Worm (Caenorhabditis elegans) whole organism, L2 larva: ENCODE results near the gene tab-1.

Source experiments
- C34F6.9 ChIP-seq: fragments of 150-350 bp; optimal IDR thresholded peaks from 2 replicates; lab custom pipeline; 2014; ENCODE audit warnings: missing biosample characterization, missing genetic modification characterization
- F13H6.1 ChIP-seq: sonication (generic microtip); optimal IDR thresholded peaks from 2 replicates; lab custom pipeline; 2016; ENCODE audit warnings: missing genetic modification characterization, missing compliant biosample characterization
- R02D3.7 ChIP-seq: fragments of 150-350 bp; optimal IDR thresholded peaks from 2 replicates; lab custom pipeline; 2014; ENCODE audit warnings: missing biosample characterization, missing genetic modification characterization
- Y55F3AM.14 ChIP-seq: fragments of 200-800 bp; sonication (Bioruptor generic); optimal IDR thresholded peaks from 2 replicates; lab custom pipeline; 2018; ENCODE audit warnings: mild to moderate bottlenecking, missing genetic modification characterization, missing compliant biosample characterization
- ZK546.5 ChIP-seq: sonication (generic microtip); optimal IDR thresholded peaks from 2 replicates; lab custom pipeline; 2017; ENCODE audit warnings: missing biosample characterization, missing genetic modification characterization
- alr-1 ChIP-seq: fragments of 150-350 bp; optimal IDR thresholded peaks from 2 replicates; lab custom pipeline; 2014; ENCODE audit warnings: missing biosample characterization, missing genetic modification characterization
- aly-2 ChIP-seq: fragments of 150-350 bp; optimal IDR thresholded peaks from 2 replicates; lab custom pipeline; 2014; ENCODE audit warnings: missing biosample characterization, missing genetic modification characterization
- ama-1 ChIP-seq: fragments of 150-350 bp; optimal IDR thresholded peaks from 2 replicates; lab custom pipeline; 2018; ENCODE audit warnings: inconsistent platforms
- blmp-1 ChIP-seq: sonication (generic microtip); optimal IDR thresholded peaks from 2 replicates; lab custom pipeline; 2017; ENCODE audit warnings: missing genetic modification characterization, mild to moderate bottlenecking, missing compliant biosample characterization, antibody characterized with exemption, moderate library complexity; ENCODE audit not compliant: insufficient read depth
- ceh-16 ChIP-seq: fragments of 150-350 bp; optimal IDR thresholded peaks from 2 replicates; lab custom pipeline; 2014; ENCODE audit warnings: missing biosample characterization, missing genetic modification characterization
- ceh-82 ChIP-seq: fragments of 150-350 bp; optimal IDR thresholded peaks from 2 replicates; lab custom pipeline; 2014; ENCODE audit warnings: missing biosample characterization, missing genetic modification characterization
- crh-2 ChIP-seq: sonication (generic microtip); optimal IDR thresholded peaks from 2 replicates; lab custom pipeline; 2017; ENCODE audit warnings: missing biosample characterization, missing genetic modification characterization
- egl-27 ChIP-seq: sonication (generic microtip); optimal IDR thresholded peaks from 3 replicates; lab custom pipeline; 2017; ENCODE audit warnings: missing biosample characterization, missing genetic modification reagents, missing genetic modification characterization
- elt-1 ChIP-seq: fragments of 150-350 bp; optimal IDR thresholded peaks from 2 replicates; lab custom pipeline; 2014; ENCODE audit warnings: missing biosample characterization, missing genetic modification characterization
- elt-3 ChIP-seq: sonication (generic microtip); optimal IDR thresholded peaks from 2 replicates; lab custom pipeline; 2017; ENCODE audit warnings: missing biosample characterization, missing genetic modification characterization
- fos-1 ChIP-seq: fragments of 150-350 bp; optimal IDR thresholded peaks from 2 replicates; lab custom pipeline; 2014; ENCODE audit warnings: missing biosample characterization, missing genetic modification characterization
- gmeb-1 ChIP-seq: fragments of 150-350 bp; optimal IDR thresholded peaks from 2 replicates; lab custom pipeline; 2014; ENCODE audit warnings: missing biosample characterization, missing genetic modification characterization
- lin-11 ChIP-seq: fragments of 150-350 bp; sonication (generic microtip); optimal IDR thresholded peaks from 2 replicates; lab custom pipeline; 2014; ENCODE audit warnings: missing biosample characterization, missing genetic modification characterization, inconsistent platforms, mixed read lengths
- lin-13 ChIP-seq: fragments of 150-350 bp; optimal IDR thresholded peaks from 2 replicates; lab custom pipeline; 2014; ENCODE audit warnings: missing biosample characterization, missing genetic modification reagents, missing genetic modification characterization
- lin-39 ChIP-seq: fragments of 150-350 bp; optimal IDR thresholded peaks from 2 replicates; lab custom pipeline; 2014; ENCODE audit warnings: missing biosample characterization, missing genetic modification reagents, missing genetic modification characterization
- lsy-2 ChIP-seq, 2 experiments: fragments of 150-350 bp in 1 of 2; sonication (generic microtip) in 1 of 2; optimal IDR thresholded peaks; 2 replicates each; lab custom pipeline; 2014 to 2017; ENCODE audit warnings: missing biosample characterization in 2 of 2, missing genetic modification characterization in 2 of 2
- mab-5 ChIP-seq: fragments of 150-350 bp; optimal IDR thresholded peaks from 2 replicates; lab custom pipeline; 2014; ENCODE audit warnings: missing biosample characterization, missing genetic modification characterization
- mbf-1 ChIP-seq: sonication (generic microtip); optimal IDR thresholded peaks from 2 replicates; lab custom pipeline; 2017; ENCODE audit warnings: missing biosample characterization, missing genetic modification characterization
- mdl-1 ChIP-seq, 2 experiments: fragments of 150-350 bp in 1 of 2; sonication (generic microtip) in 1 of 2; optimal IDR thresholded peaks; 2 replicates each; lab custom pipeline; 2017; ENCODE audit warnings: missing biosample characterization in 2 of 2, missing genetic modification characterization in 2 of 2
- nhr-10 ChIP-seq: sonication (generic microtip); optimal IDR thresholded peaks from 2 replicates; lab custom pipeline; 2017; ENCODE audit warnings: missing biosample characterization, missing genetic modification characterization
- nhr-11 ChIP-seq: fragments of 150-350 bp; optimal IDR thresholded peaks from 2 replicates; lab custom pipeline; 2014; ENCODE audit warnings: missing biosample characterization, missing genetic modification characterization
- nhr-12 ChIP-seq: fragments of 150-350 bp; optimal IDR thresholded peaks from 2 replicates; lab custom pipeline; 2014; ENCODE audit warnings: missing biosample characterization, missing genetic modification characterization
- nhr-129 ChIP-seq: fragments of 150-350 bp; optimal IDR thresholded peaks from 2 replicates; lab custom pipeline; 2014; ENCODE audit warnings: missing biosample characterization, missing genetic modification characterization
- nhr-21 ChIP-seq: fragments of 150-350 bp; optimal IDR thresholded peaks from 2 replicates; lab custom pipeline; 2014; ENCODE audit warnings: missing biosample characterization, missing genetic modification characterization
- nhr-23 ChIP-seq: fragments of 150-350 bp; optimal IDR thresholded peaks from 2 replicates; lab custom pipeline; 2014; ENCODE audit warnings: missing biosample characterization, missing genetic modification reagents, missing genetic modification characterization
- nhr-25 ChIP-seq: fragments of 150-350 bp; sonication (generic microtip); optimal IDR thresholded peaks from 3 replicates; lab custom pipeline; 2014; ENCODE audit warnings: missing biosample characterization, missing genetic modification characterization
- nhr-6 ChIP-seq: fragments of 150-350 bp; optimal IDR thresholded peaks from 2 replicates; lab custom pipeline; 2014; ENCODE audit warnings: missing biosample characterization, missing genetic modification characterization
- nhr-77 ChIP-seq: fragments of 150-350 bp; optimal IDR thresholded peaks from 2 replicates; lab custom pipeline; 2014; ENCODE audit warnings: missing biosample characterization, missing genetic modification characterization
- peb-1 ChIP-seq: fragments of 150-350 bp; optimal IDR thresholded peaks from 2 replicates; lab custom pipeline; 2014; ENCODE audit warnings: missing biosample characterization, missing genetic modification characterization
- sem-4 ChIP-seq: fragments of 150-350 bp; optimal IDR thresholded peaks from 2 replicates; lab custom pipeline; 2014; ENCODE audit warnings: missing biosample characterization, missing genetic modification reagents, missing genetic modification characterization
- skn-1 ChIP-seq: sonication (generic microtip); optimal IDR thresholded peaks from 2 replicates; lab custom pipeline; 2017; ENCODE audit warnings: missing biosample characterization, missing genetic modification characterization
- sma-3 ChIP-seq: sonication (generic microtip); optimal IDR thresholded peaks from 2 replicates; lab custom pipeline; 2016; ENCODE audit warnings: missing genetic modification reagents, missing genetic modification characterization, missing compliant biosample characterization
- sma-9 ChIP-seq, 2 experiments: fragments of 150-350 bp in 1 of 2; sonication (generic microtip) in 1 of 2; optimal IDR thresholded peaks; 2 replicates each; lab custom pipeline; 2014 to 2016; ENCODE audit warnings: missing genetic modification characterization in 2 of 2, mild to moderate bottlenecking in 1 of 2, missing biosample characterization in 1 of 2, missing compliant biosample characterization in 1 of 2, missing genetic modification reagents in 1 of 2, moderate library complexity in 1 of 2
- snpc-4 ChIP-seq: fragments of 150-350 bp; optimal IDR thresholded peaks from 2 replicates; lab custom pipeline; 2014; ENCODE audit warnings: missing biosample characterization, missing genetic modification characterization
- unc-39 ChIP-seq: fragments of 150-350 bp; optimal IDR thresholded peaks from 2 replicates; lab custom pipeline; 2014; ENCODE audit warnings: missing biosample characterization, missing genetic modification characterization
- unc-55 ChIP-seq: fragments of 150-350 bp; sonication (generic microtip); optimal IDR thresholded peaks from 3 replicates; lab custom pipeline; 2014; ENCODE audit warnings: missing biosample characterization, missing genetic modification reagents, missing genetic modification characterization
- unc-62 ChIP-seq: fragments of 150-350 bp; optimal IDR thresholded peaks from 2 replicates; lab custom pipeline; 2014; ENCODE audit warnings: missing biosample characterization, missing genetic modification reagents, missing genetic modification characterization
- zag-1 ChIP-seq: fragments of 150-350 bp; optimal IDR thresholded peaks from 2 replicates; lab custom pipeline; 2014; ENCODE audit warnings: missing biosample characterization, missing genetic modification characterization
- ztf-1 ChIP-seq: fragments of 200-800 bp; sonication (Bioruptor generic); conservative IDR thresholded peaks from 2 replicates; pipeline ENCODE4 v1.3.6; 2022; ENCODE audit warnings: missing genetic modification characterization, missing compliant biosample characterization
- ztf-11 ChIP-seq: sonication (generic microtip); optimal IDR thresholded peaks from 2 replicates; lab custom pipeline; 2017; ENCODE audit warnings: missing biosample characterization, missing genetic modification characterization
- ztf-4 ChIP-seq: fragments of 150-350 bp; optimal IDR thresholded peaks from 2 replicates; lab custom pipeline; 2014; ENCODE audit warnings: missing biosample characterization, missing genetic modification characterization

The tab-1 gene

ce11 chrII:6838977-6839376 is 35.9 kb downstream of the tab-1 start:
- no peak for TF ChIP-seq ceh-16 (tag; lab: Kevin White, UChicago)
- TF ChIP-seq fos-1 (tag; lab: Kevin White, UChicago): no peak
- no peak for TF ChIP-seq elt-3 (tag; lab: Kevin White, UChicago)
- TF ChIP-seq mdl-1 (tag; optimal IDR thresholded peaks at IDR 0.05; lab: Kevin White, UChicago): peak in 1 of 2 experiments; percentile 43
- no peak for TF ChIP-seq nhr-77 (tag; lab: Kevin White, UChicago)
- no peak for TF ChIP-seq unc-62 (GFP tag; lab: Kevin White, UChicago)
- no peak for TF ChIP-seq mab-5 (tag; lab: Kevin White, UChicago)
- TF ChIP-seq sma-3 (GFP tag; lab: Kevin White, UChicago): no peak
- peak; percentile 35 for TF ChIP-seq nhr-25 (tag; lab: Kevin White, UChicago)
- no peak for TF ChIP-seq lin-39 (tag; lab: Kevin White, UChicago)
- TF ChIP-seq aly-2: no peak
- no peak for TF ChIP-seq peb-1 (tag; lab: Kevin White, UChicago)
- no peak for TF ChIP-seq ztf-11
- TF ChIP-seq gmeb-1 (tag; lab: Kevin White, UChicago): no peak
- no peak for TF ChIP-seq skn-1 (tag; lab: Kevin White, UChicago)
- TF ChIP-seq lin-13 (GFP tag; lab: Kevin White, UChicago): no peak
- TF ChIP-seq snpc-4 (tag; lab: Kevin White, UChicago): no peak
- no peak for TF ChIP-seq ama-1 (lab: Kevin White, UChicago)
- no peak for TF ChIP-seq lin-11 (tag; lab: Kevin White, UChicago)
- peak; percentile 66 for TF ChIP-seq crh-2
- no peak for TF ChIP-seq nhr-21
- no peak for TF ChIP-seq Y55F3AM.14 (GFP tag; lab: Kevin White, UChicago)
- peak; percentile 21 for TF ChIP-seq unc-55 (GFP tag; lab: Kevin White, UChicago)
- no peak for TF ChIP-seq R02D3.7 (tag; lab: Kevin White, UChicago)
- no peak for TF ChIP-seq ztf-1 (GFP tag; lab: Robert Waterston, UW)
- no peak for TF ChIP-seq ztf-4 (tag; lab: Kevin White, UChicago)
- no peak for TF ChIP-seq nhr-10 (tag; lab: Kevin White, UChicago)
- TF ChIP-seq egl-27 (tag; lab: Kevin White, UChicago): peak; percentile 76
- TF ChIP-seq zag-1 (tag; lab: Kevin White, UChicago): no peak
- TF ChIP-seq sem-4 (tag; lab: Kevin White, UChicago): peak; percentile 37
- TF ChIP-seq elt-1 (tag; lab: Kevin White, UChicago): no peak
- peak; percentile 56 for TF ChIP-seq C34F6.9 (tag; lab: Kevin White, UChicago)
- no peak for TF ChIP-seq alr-1 (tag; lab: Kevin White, UChicago)
- no peak for TF ChIP-seq nhr-6 (tag; lab: Kevin White, UChicago)
- no peak for TF ChIP-seq ceh-82 (tag; lab: Kevin White, UChicago)
- no peak for TF ChIP-seq nhr-11 (tag; lab: Kevin White, UChicago)
- no peak for TF ChIP-seq ZK546.5
- no peak for TF ChIP-seq unc-39 (tag; lab: Kevin White, UChicago)
- peak; percentile 76 for TF ChIP-seq F13H6.1 (tag; lab: Kevin White, UChicago)
- TF ChIP-seq nhr-12: no peak
- no peak for TF ChIP-seq blmp-1 (tag; lab: Kevin White, UChicago)
- peak; percentile 92 for TF ChIP-seq nhr-129 (tag; lab: Kevin White, UChicago)
- TF ChIP-seq sma-9 (GFP tag; optimal IDR thresholded peaks at IDR 0.05; lab: Kevin White, UChicago): peak; percentile 80
- no peak for TF ChIP-seq sma-9 (tag; optimal IDR thresholded peaks at IDR 0.05; lab: Kevin White, UChicago)
- TF ChIP-seq nhr-23: no peak
- no peak for TF ChIP-seq mbf-1 (tag; lab: Kevin White, UChicago)
- TF ChIP-seq lsy-2 (tag; optimal IDR thresholded peaks at IDR 0.05; lab: Kevin White, UChicago): peak in 1 of 2 experiments; percentile 57
